Fruit fly (Drosophila melanogaster) whole organism, adult: ENCODE measurements around the gene CG8813.

Experiments
- CG12768 ChIP-seq: fragments of 200-800 bp; sonication (Bioruptor generic); optimal IDR thresholded peaks from 2 replicates; lab custom pipeline; 2017; ENCODE audit warnings: missing biosample characterization, missing genetic modification characterization, mild to moderate bottlenecking, moderate library complexity, missing genetic modification reagents
- CG14711 ChIP-seq: fragments of 200-800 bp; sonication (Bioruptor generic); optimal IDR thresholded peaks from 2 replicates; lab custom pipeline; 2018; ENCODE audit warnings: missing biosample characterization, mild to moderate bottlenecking, missing genetic modification characterization, moderate library complexity
- CG1620 ChIP-seq: fragments of 200-800 bp; sonication (Bioruptor generic); optimal IDR thresholded peaks from 2 replicates; lab custom pipeline; 2016; ENCODE audit warnings: missing biosample characterization, missing genetic modification characterization
- CG33017 ChIP-seq: fragments of 200-800 bp; sonication (Bioruptor generic); optimal IDR thresholded peaks from 2 replicates; lab custom pipeline; 2018; ENCODE audit warnings: missing biosample characterization, mild to moderate bottlenecking, missing genetic modification characterization, moderate library complexity
- CG5204 ChIP-seq: fragments of 200-800 bp; sonication (Bioruptor generic); optimal IDR thresholded peaks from 2 replicates; lab custom pipeline; 2016; ENCODE audit warnings: missing biosample characterization, missing genetic modification characterization
- CG7045 ChIP-seq: fragments of 200-800 bp; sonication (Bioruptor generic); optimal IDR thresholded peaks from 2 replicates; lab custom pipeline; 2017; ENCODE audit warnings: missing biosample characterization, mild to moderate bottlenecking, missing genetic modification characterization
- Crg-1 ChIP-seq: fragments of 200-800 bp; sonication (Bioruptor generic); optimal IDR thresholded peaks from 2 replicates; lab custom pipeline; 2016; ENCODE audit warnings: missing biosample characterization, missing genetic modification characterization
- Hr96 ChIP-seq: fragments of 200-800 bp; sonication (Bioruptor generic); optimal IDR thresholded peaks from 2 replicates; lab custom pipeline; 2016; ENCODE audit warnings: missing biosample characterization, missing genetic modification characterization
- cnc ChIP-seq, 2 experiments: fragments of >200 bp; optimal IDR thresholded peaks; 2 replicates each; lab custom pipeline; 2017
- kay ChIP-seq: fragments of 200-800 bp; sonication (Bioruptor generic); peaks from one replicate; lab custom pipeline; 2016; ENCODE audit warnings: missing biosample characterization, missing genetic modification characterization, borderline replicate concordance
- tj ChIP-seq: fragments of 200-800 bp; sonication (Bioruptor generic); optimal IDR thresholded peaks from 3 replicates; lab custom pipeline; 2017; ENCODE audit warnings: missing biosample characterization, mild to moderate bottlenecking, missing genetic modification characterization, moderate library complexity

- TF ChIP-seq cnc (optimal IDR thresholded peaks at IDR 0.05; lab: Kevin White, UChicago) (no peak), CG7045 (GFP tag; lab: Kevin White, UChicago) (no peak), tj (no peak), CG14711 (no peak), Hr96 (GFP tag; lab: Kevin White, UChicago) (no peak), CG12768 (GFP tag; lab: Kevin White, UChicago) (no peak), CG5204 (GFP tag; lab: Kevin White, UChicago) (no peak), CG1620 (GFP tag; lab: Kevin White, UChicago) (no peak), Crg-1 (no peak), kay (GFP tag; lab: Kevin White, UChicago) (no peak), CG33017 (tag; lab: Kevin White, UChicago) (no peak)
These were observed 21.7 kb downstream of the CG8813 start for dm6 chr2L:2891200-2891599.
